Fruit fly (Drosophila melanogaster) whole organism, adult: ENCODE measurements around the gene ida.

Experiments used
- CG11617 ChIP-seq: fragments of 200-800 bp; sonication (Bioruptor generic); optimal IDR thresholded peaks from 2 replicates; lab custom pipeline; 2017; ENCODE audit warnings: mild to moderate bottlenecking, missing biosample characterization, missing genetic modification reagents, missing genetic modification characterization
- CG14711 ChIP-seq: fragments of 200-800 bp; sonication (Bioruptor generic); optimal IDR thresholded peaks from 2 replicates; lab custom pipeline; 2018; ENCODE audit warnings: missing biosample characterization, mild to moderate bottlenecking, missing genetic modification characterization, moderate library complexity
- Crg-1 ChIP-seq: fragments of 200-800 bp; sonication (Bioruptor generic); optimal IDR thresholded peaks from 2 replicates; lab custom pipeline; 2016; ENCODE audit warnings: missing biosample characterization, missing genetic modification characterization
- Mnt ChIP-seq: fragments of 200-800 bp; sonication (Bioruptor generic); optimal IDR thresholded peaks from 2 replicates; lab custom pipeline; 2016; ENCODE audit warnings: missing biosample characterization, mild to moderate bottlenecking, missing genetic modification characterization
- pad ChIP-seq: fragments of 200-800 bp; sonication (Bioruptor generic); optimal IDR thresholded peaks from 3 replicates; lab custom pipeline; 2017; ENCODE audit warnings: missing biosample characterization, missing genetic modification characterization, mild to moderate bottlenecking, moderate library complexity, missing genetic modification reagents

DNA sequence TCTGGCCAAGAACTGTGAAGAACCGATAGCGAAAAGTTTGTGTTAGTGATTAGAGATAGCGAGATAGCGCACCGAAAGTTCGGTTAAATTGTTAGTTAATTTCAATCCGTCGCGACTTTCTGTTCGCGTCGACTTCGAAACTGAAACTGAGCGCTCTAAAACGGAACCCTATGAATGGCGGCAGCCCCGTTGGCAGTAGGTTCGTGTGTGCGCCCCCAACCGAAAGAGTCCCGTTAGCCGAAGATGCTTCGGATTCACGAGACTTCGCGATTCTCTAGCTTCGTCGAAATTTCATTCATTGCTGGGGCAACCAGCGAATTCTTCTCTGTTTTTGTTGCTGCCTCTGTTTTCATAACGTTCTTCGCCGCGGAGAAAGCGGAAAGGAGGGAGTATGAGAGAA, 20.3 kb downstream of the ida start:
- TF ChIP-seq CG11617 (no peak), Crg-1 (GFP tag; lab: Kevin White, UChicago) (no peak), pad (GFP tag; lab: Kevin White, UChicago) (no peak), CG14711 (tag; lab: Kevin White, UChicago) (no peak), Mnt (GFP tag; lab: Kevin White, UChicago) (peak; percentile 42)
